Worm (Caenorhabditis elegans): ENCODE data around the gene ctps-1.
A peak's percentile ranks its signal among the peaks of the same experiment; 100 is the strongest.

Gene ctps-1

DNA sequence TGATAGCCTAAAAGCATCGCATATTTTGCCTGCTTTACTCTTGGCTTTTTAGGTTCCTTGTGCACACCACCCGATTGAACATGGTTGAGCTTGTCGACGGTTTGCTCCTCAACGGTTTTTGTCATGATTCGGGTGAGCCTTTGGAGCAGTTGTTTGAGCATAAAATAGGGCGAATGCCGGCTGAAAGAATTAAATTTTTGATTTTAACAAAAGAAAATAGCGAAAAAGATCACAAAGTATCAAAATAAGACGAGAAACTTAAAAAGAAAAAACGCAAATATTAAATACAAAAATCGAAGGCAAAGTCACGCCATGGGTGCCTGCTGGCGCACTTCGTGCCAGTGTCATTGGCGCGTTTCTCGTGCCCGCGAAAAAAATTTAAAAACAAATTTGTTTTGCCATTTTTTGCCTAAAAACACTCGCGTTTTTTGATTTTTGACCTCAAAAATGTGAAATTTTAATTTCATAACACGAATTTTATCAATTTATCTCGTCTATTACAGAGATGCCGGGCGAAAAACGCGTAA is at the start of gene ctps-1, which contains the start of gene pus-1 (continued):
- TF ChIP-seq Y75B8A.6 (GFP tag; IDR thresholded peaks at IDR 0.05): no peak
- TF ChIP-seq gei-8 (GFP tag; optimal IDR thresholded peaks at IDR 0.05): no peak
- TF ChIP-seq zfp-3 (GFP tag; conservative IDR thresholded peaks at IDR 0.05): no peak
- peak; percentile 78 for TF ChIP-seq dpl-1 (GFP tag; optimal IDR thresholded peaks at IDR 0.05)
- no peak for TF ChIP-seq zip-2 (tag; optimal IDR thresholded peaks at IDR 0.05)
- TF ChIP-seq ceh-62 (tag; optimal IDR thresholded peaks at IDR 0.05): no peak
- TF ChIP-seq lin-1 (GFP tag; IDR thresholded peaks at IDR 0.05): no peak
- TF ChIP-seq sdz-12 (GFP tag; optimal IDR thresholded peaks at IDR 0.05): no peak
- no peak for TF ChIP-seq nhr-111 (GFP tag; optimal IDR thresholded peaks at IDR 0.05)
- no peak for TF ChIP-seq set-16 (GFP tag; IDR thresholded peaks at IDR 0.05)
- TF ChIP-seq nhr-42 (GFP tag; IDR thresholded peaks at IDR 0.05): no peak
- TF ChIP-seq nhr-10 (tag; optimal IDR thresholded peaks at IDR 0.05): no peak
- no peak for TF ChIP-seq ceh-44 (GFP tag; IDR thresholded peaks at IDR 0.05)
- TF ChIP-seq nhr-77 (tag; optimal IDR thresholded peaks at IDR 0.05): peak; percentile 21
- 0 out of 2 replicates have a peak, but pooled peaks have one; percentile 28 for TF ChIP-seq lin-29 (GFP tag; IDR thresholded peaks at IDR 0.05)
- no peak for TF ChIP-seq snpc-1.2 (GFP tag; IDR thresholded peaks at IDR 0.05)
- 0 out of 2 replicates have a peak, but pooled peaks have one; percentile 19 for TF ChIP-seq tra-1 (GFP tag; IDR thresholded peaks at IDR 0.05)
- peak; percentile 26 for TF ChIP-seq ztf-7 (tag; optimal IDR thresholded peaks at IDR 0.05)
- TF ChIP-seq pha-4 (GFP tag; IDR thresholded peaks at IDR 0.05): no peak
- TF ChIP-seq pha-4 (tag; optimal IDR thresholded peaks at IDR 0.05): no peak
- no peak for TF ChIP-seq madf-5 (GFP tag; IDR thresholded peaks at IDR 0.05)
- TF ChIP-seq ztf-11 (tag; optimal IDR thresholded peaks at IDR 0.05): no peak
- TF ChIP-seq zag-1 (tag; optimal IDR thresholded peaks at IDR 0.05): no peak
- TF ChIP-seq lim-7 (GFP tag; IDR thresholded peaks at IDR 0.05): no peak
- TF ChIP-seq tag-97 (GFP tag; IDR thresholded peaks at IDR 0.05): no peak
- TF ChIP-seq zfp-2 (tag; optimal IDR thresholded peaks at IDR 0.05): no peak
- TF ChIP-seq ZK546.5 (tag; optimal IDR thresholded peaks at IDR 0.05): no peak
- TF ChIP-seq nhr-25 (tag; optimal IDR thresholded peaks at IDR 0.05; ENCODE audit: borderline replicate concordance, insufficient read depth): no peak
- TF ChIP-seq hlh-30 (tag; optimal IDR thresholded peaks at IDR 0.05; ENCODE audit: insufficient read depth): peak; percentile 58
- peak; percentile 75 for TF ChIP-seq lin-38 (GFP tag; IDR thresholded peaks at IDR 0.05)
- no peak for TF ChIP-seq arid-1 (GFP tag; conservative IDR thresholded peaks at IDR 0.05)
- no peak for TF ChIP-seq Y5F2A.4 (GFP tag; optimal IDR thresholded peaks at IDR 0.05)
- TF ChIP-seq nhr-237 (tag; optimal IDR thresholded peaks at IDR 0.05): no peak
- no peak for TF ChIP-seq lin-13 (GFP tag; optimal IDR thresholded peaks at IDR 0.05)
- no peak for TF ChIP-seq madf-9 (GFP tag; conservative IDR thresholded peaks at IDR 0.05)
- no peak for TF ChIP-seq dmd-8 (GFP tag; IDR thresholded peaks at IDR 0.05)
- TF ChIP-seq aly-2 (tag; optimal IDR thresholded peaks at IDR 0.05): no peak
- no peak for TF ChIP-seq unc-39 (tag; optimal IDR thresholded peaks at IDR 0.05)
- no peak for TF ChIP-seq F44E2.7 (GFP tag; IDR thresholded peaks at IDR 0.05)
- TF ChIP-seq T26A8.4 (GFP tag; IDR thresholded peaks at IDR 0.05): peak; percentile 41; the same call in 1 of the 2 replicates
- no peak for TF ChIP-seq D1046.2 (GFP tag; IDR thresholded peaks at IDR 0.05)
- no peak for TF ChIP-seq vab-7 (GFP tag; IDR thresholded peaks at IDR 0.05)
- TF ChIP-seq fkh-10 (GFP tag; optimal IDR thresholded peaks at IDR 0.05): no peak
- TF ChIP-seq Y48G9A.11 (GFP tag; IDR thresholded peaks at IDR 0.05): no peak
- no peak for TF ChIP-seq mdt-29 (GFP tag; IDR thresholded peaks at IDR 0.05)
- no peak for TF ChIP-seq daf-8 (GFP tag; IDR thresholded peaks at IDR 0.05)
- TF ChIP-seq mdl-1 (tag; optimal IDR thresholded peaks at IDR 0.05): no peak
- no peak for TF ChIP-seq cey-2 (tag; optimal IDR thresholded peaks at IDR 0.05; ENCODE audit: borderline replicate concordance, insufficient read depth)
- no peak for TF ChIP-seq pqm-1 (tag; optimal IDR thresholded peaks at IDR 0.05)
- TF ChIP-seq fos-1 (tag; optimal IDR thresholded peaks at IDR 0.05): no peak
- TF ChIP-seq aha-1 (tag): no peak
- TF ChIP-seq nhr-102 (tag; optimal IDR thresholded peaks at IDR 0.05): no peak

Measured in whole organism, L4 larva.